Fruit fly (Drosophila melanogaster) whole organism, adult: Measurements from ENCODE around the gene raw.

Experiments used
- CG11617 ChIP-seq: fragments of 200-800 bp; sonication (Bioruptor generic); optimal IDR thresholded peaks from 2 replicates; lab custom pipeline; 2017; ENCODE audit warnings: mild to moderate bottlenecking, missing biosample characterization, missing genetic modification reagents, missing genetic modification characterization
- CG12768 ChIP-seq: fragments of 200-800 bp; sonication (Bioruptor generic); optimal IDR thresholded peaks from 2 replicates; lab custom pipeline; 2017; ENCODE audit warnings: missing biosample characterization, missing genetic modification characterization, mild to moderate bottlenecking, moderate library complexity, missing genetic modification reagents
- CG14711 ChIP-seq: fragments of 200-800 bp; sonication (Bioruptor generic); optimal IDR thresholded peaks from 2 replicates; lab custom pipeline; 2018; ENCODE audit warnings: missing biosample characterization, mild to moderate bottlenecking, missing genetic modification characterization, moderate library complexity
- CG1620 ChIP-seq: fragments of 200-800 bp; sonication (Bioruptor generic); optimal IDR thresholded peaks from 2 replicates; lab custom pipeline; 2016; ENCODE audit warnings: missing biosample characterization, missing genetic modification characterization
- CG33017 ChIP-seq: fragments of 200-800 bp; sonication (Bioruptor generic); optimal IDR thresholded peaks from 2 replicates; lab custom pipeline; 2018; ENCODE audit warnings: missing biosample characterization, mild to moderate bottlenecking, missing genetic modification characterization, moderate library complexity
- CG5204 ChIP-seq: fragments of 200-800 bp; sonication (Bioruptor generic); optimal IDR thresholded peaks from 2 replicates; lab custom pipeline; 2016; ENCODE audit warnings: missing biosample characterization, missing genetic modification characterization
- CG7045 ChIP-seq: fragments of 200-800 bp; sonication (Bioruptor generic); optimal IDR thresholded peaks from 2 replicates; lab custom pipeline; 2017; ENCODE audit warnings: missing biosample characterization, mild to moderate bottlenecking, missing genetic modification characterization
- CG7101 ChIP-seq: fragments of 200-800 bp; sonication (Bioruptor generic); optimal IDR thresholded peaks from 2 replicates; lab custom pipeline; 2018; ENCODE audit warnings: missing biosample characterization, mild to moderate bottlenecking, missing genetic modification characterization, moderate library complexity
- Clk ChIP-seq: fragments of 200-800 bp; sonication (Bioruptor generic); optimal IDR thresholded peaks from 2 replicates; lab custom pipeline; 2017; ENCODE audit warnings: missing biosample characterization, missing genetic modification characterization
- Crg-1 ChIP-seq: fragments of 200-800 bp; sonication (Bioruptor generic); optimal IDR thresholded peaks from 2 replicates; lab custom pipeline; 2016; ENCODE audit warnings: missing biosample characterization, missing genetic modification characterization
- Hr96 ChIP-seq: fragments of 200-800 bp; sonication (Bioruptor generic); optimal IDR thresholded peaks from 2 replicates; lab custom pipeline; 2016; ENCODE audit warnings: missing biosample characterization, missing genetic modification characterization
- Mnt ChIP-seq: fragments of 200-800 bp; sonication (Bioruptor generic); optimal IDR thresholded peaks from 2 replicates; lab custom pipeline; 2016; ENCODE audit warnings: missing biosample characterization, mild to moderate bottlenecking, missing genetic modification characterization
- bab1 ChIP-seq: fragments of 200-800 bp; sonication (Bioruptor generic); optimal IDR thresholded peaks from 3 replicates; lab custom pipeline; 2019; ENCODE audit warnings: missing biosample characterization, mild to moderate bottlenecking, missing genetic modification characterization, moderate library complexity
- cic ChIP-seq: fragments of 200-800 bp; sonication (Bioruptor generic); optimal IDR thresholded peaks from 2 replicates; lab custom pipeline; 2017; ENCODE audit warnings: missing biosample characterization, mild to moderate bottlenecking, missing genetic modification characterization, moderate library complexity
- cnc ChIP-seq, 2 experiments: fragments of >200 bp; optimal IDR thresholded peaks; 2 replicates each; lab custom pipeline; 2017
- kay ChIP-seq: fragments of 200-800 bp; sonication (Bioruptor generic); peaks from one replicate; lab custom pipeline; 2016; ENCODE audit warnings: missing biosample characterization, missing genetic modification characterization, borderline replicate concordance
- ovo ChIP-seq: fragments of 200-800 bp; sonication (Bioruptor generic); optimal IDR thresholded peaks from 2 replicates; lab custom pipeline; 2016; ENCODE audit warnings: missing biosample characterization, missing genetic modification characterization
- pad ChIP-seq: fragments of 200-800 bp; sonication (Bioruptor generic); optimal IDR thresholded peaks from 3 replicates; lab custom pipeline; 2017; ENCODE audit warnings: missing biosample characterization, missing genetic modification characterization, mild to moderate bottlenecking, moderate library complexity, missing genetic modification reagents
- tj ChIP-seq: fragments of 200-800 bp; sonication (Bioruptor generic); optimal IDR thresholded peaks from 3 replicates; lab custom pipeline; 2017; ENCODE audit warnings: missing biosample characterization, mild to moderate bottlenecking, missing genetic modification characterization, moderate library complexity
- toe ChIP-seq: fragments of 200-800 bp; sonication (Bioruptor generic); optimal IDR thresholded peaks from 2 replicates; lab custom pipeline; 2016; ENCODE audit warnings: missing biosample characterization, missing genetic modification characterization

Gene raw

DNA sequence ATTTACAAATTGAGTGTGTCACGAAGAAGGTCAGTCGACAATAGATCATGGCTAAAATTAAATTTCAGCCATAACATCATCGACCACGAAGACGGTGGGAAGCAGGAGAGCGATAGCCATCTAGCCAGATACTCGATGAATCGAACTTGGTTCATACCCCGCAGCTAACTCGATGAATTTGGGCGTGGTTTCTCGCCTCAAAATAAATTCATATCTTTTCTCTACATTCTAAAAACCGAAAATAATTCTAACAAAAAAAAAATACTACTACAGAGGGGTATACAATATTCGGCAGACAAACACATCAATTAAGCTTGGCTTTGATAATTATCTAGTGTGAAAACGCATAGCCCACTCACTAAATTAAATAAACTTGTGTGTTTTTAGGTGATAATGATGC lies 7.8 kb downstream of the raw start:
- no peak for TF ChIP-seq CG11617
- no peak for TF ChIP-seq Crg-1 (GFP tag; lab: Kevin White, UChicago)
- TF ChIP-seq Clk (GFP tag; lab: Kevin White, UChicago): no peak
- no peak for TF ChIP-seq tj (GFP tag; lab: Kevin White, UChicago)
- no peak for TF ChIP-seq cnc (optimal IDR thresholded peaks at IDR 0.05; lab: Kevin White, UChicago)
- TF ChIP-seq ovo: no peak
- TF ChIP-seq toe (GFP tag; lab: Kevin White, UChicago): no peak
- TF ChIP-seq CG12768 (GFP tag; lab: Kevin White, UChicago): no peak
- TF ChIP-seq bab1 (GFP tag; lab: Kevin White, UChicago): no peak
- TF ChIP-seq CG14711 (tag; lab: Kevin White, UChicago): no peak
- no peak for TF ChIP-seq CG7101 (tag; lab: Kevin White, UChicago)
- no peak for TF ChIP-seq CG33017 (tag; lab: Kevin White, UChicago)
- TF ChIP-seq CG5204: no peak
- no peak for TF ChIP-seq CG7045
- no peak for TF ChIP-seq kay (GFP tag; lab: Kevin White, UChicago)
- no peak for TF ChIP-seq CG1620
- TF ChIP-seq cic (GFP tag; lab: Kevin White, UChicago): no peak
- no peak for TF ChIP-seq Hr96 (GFP tag; lab: Kevin White, UChicago)

DNA sequence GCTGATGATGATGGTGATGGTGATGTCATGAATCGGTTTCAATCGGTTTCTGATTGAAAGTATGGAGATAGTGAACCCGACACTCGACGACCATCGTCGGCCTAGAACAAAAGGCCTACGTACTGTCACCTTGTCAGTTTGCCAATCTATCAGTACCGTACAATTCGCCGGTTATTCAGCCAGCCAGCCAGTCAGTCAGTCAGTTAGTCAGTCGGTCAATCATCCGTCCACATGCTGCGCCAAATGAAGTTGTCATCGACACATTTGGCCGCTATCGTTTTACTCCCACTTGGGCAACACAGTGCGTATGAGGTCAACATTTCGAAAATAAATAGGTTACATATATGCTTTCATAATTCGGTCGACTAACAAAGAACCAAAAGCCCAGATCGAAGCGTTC lies 19.4 kb downstream of the raw start:
- TF ChIP-seq cic (GFP tag; lab: Kevin White, UChicago) (no peak), bab1 (GFP tag; lab: Kevin White, UChicago) (no peak), toe (GFP tag; lab: Kevin White, UChicago) (no peak), CG12768 (GFP tag; lab: Kevin White, UChicago) (no peak), Hr96 (GFP tag; lab: Kevin White, UChicago) (no peak), pad (no peak), tj (GFP tag; lab: Kevin White, UChicago) (no peak), CG1620 (no peak), CG33017 (tag; lab: Kevin White, UChicago) (no peak), CG7045 (no peak), ovo (no peak)

DNA sequence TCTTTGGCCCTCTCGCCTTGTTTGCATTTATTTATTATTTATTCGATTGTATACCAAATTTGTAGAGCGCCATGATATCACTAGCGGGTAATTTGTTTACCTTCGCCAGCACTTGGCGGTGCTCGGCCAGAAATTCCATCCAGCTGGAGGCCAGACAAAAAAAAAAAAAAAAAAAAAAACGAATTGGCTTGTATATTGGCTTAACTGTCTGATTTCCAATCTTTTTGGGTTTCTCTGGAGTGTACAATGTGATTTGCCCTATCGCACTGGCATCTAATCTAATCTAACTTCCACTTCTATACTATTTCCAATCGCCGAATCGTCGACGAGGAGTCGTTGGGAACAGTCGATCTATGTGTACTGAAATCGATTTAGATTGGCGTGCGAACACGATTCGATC lies 20.7 kb downstream of the raw start:
- no peak for TF ChIP-seq Clk (GFP tag; lab: Kevin White, UChicago)
- peak; percentile 61 for TF ChIP-seq cic (GFP tag; lab: Kevin White, UChicago)
- TF ChIP-seq kay (GFP tag; lab: Kevin White, UChicago): peak; percentile 30
- TF ChIP-seq CG7101 (tag; lab: Kevin White, UChicago): no peak
- TF ChIP-seq CG33017 (tag; lab: Kevin White, UChicago): no peak

DNA sequence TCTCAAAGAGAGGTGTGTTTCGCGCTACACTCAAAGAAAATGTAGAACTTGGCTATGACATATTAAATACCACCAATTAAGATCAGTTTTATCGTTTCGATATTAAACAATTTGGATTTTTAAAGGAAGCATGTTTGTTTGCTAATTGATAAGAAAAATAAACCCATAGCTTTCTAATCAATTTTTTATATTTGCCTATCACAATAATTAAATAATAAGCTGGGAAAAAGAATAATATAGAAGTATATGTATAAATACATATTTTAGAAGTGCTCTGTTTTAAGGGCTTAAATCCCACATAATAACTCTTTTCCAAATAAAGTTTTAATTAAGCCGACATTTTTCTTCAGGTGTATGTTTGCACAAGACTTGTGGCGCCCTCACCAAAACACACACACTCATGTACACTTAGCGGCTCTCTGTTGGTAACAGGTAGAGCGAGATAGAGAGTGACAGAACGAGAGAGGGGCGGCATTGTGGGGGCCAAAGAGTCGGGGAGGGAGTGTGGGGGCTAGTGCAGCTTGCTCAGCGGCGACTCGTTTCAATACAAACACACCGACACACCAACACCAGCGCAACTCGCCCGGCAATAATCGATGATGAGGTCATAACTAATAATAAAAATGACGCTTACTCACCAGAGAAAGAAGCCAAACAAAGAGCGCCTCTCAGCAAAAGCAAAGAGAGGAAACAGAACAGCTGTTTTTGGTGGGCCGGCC lies 22.7 kb downstream of the raw start:
- TF ChIP-seq CG14711 (tag; lab: Kevin White, UChicago) (peak; percentile 78), Clk (GFP tag; lab: Kevin White, UChicago) (peak; percentile 67), toe (GFP tag; lab: Kevin White, UChicago) (peak; percentile 77), Hr96 (GFP tag; lab: Kevin White, UChicago) (peak; percentile 48), Mnt (GFP tag; lab: Kevin White, UChicago) (peak; percentile 71), CG33017 (tag; lab: Kevin White, UChicago) (peak; percentile 86), pad (peak; percentile 73), CG7101 (tag; lab: Kevin White, UChicago) (peak; percentile 89), CG1620 (peak; percentile 61), tj (GFP tag; lab: Kevin White, UChicago) (peak; percentile 79), cic (GFP tag; lab: Kevin White, UChicago) (peak; percentile 59), CG12768 (GFP tag; lab: Kevin White, UChicago) (peak; percentile 78), bab1 (GFP tag; lab: Kevin White, UChicago) (peak; percentile 79), CG11617 (peak; percentile 96), ovo (peak; percentile 13), cnc (optimal IDR thresholded peaks at IDR 0.05; lab: Kevin White, UChicago) (no peak), CG5204 (peak; percentile 87), kay (GFP tag; lab: Kevin White, UChicago) (peak; percentile 70), Crg-1 (GFP tag; lab: Kevin White, UChicago) (peak; percentile 49), CG7045 (peak; percentile 94)

DNA sequence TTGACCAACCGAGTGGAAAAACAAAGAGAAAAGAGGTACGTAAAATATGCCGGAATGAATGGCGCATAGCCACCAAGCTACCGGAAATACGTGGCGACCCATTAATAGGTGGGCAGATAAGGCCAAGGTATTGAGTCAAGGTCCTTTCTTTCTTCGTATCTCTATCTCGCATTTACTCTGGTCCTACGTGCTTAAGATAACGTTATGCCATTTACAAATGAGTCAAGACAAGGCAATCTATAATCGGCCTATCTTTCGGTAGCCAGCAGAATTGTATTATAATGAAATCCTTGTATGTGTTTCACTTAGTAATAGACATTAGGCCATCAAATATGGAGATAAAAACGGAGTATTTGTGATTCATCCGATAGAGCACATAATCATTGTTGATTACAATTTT lies 24.1 kb downstream of the raw start:
- no peak for TF ChIP-seq CG14711 (tag; lab: Kevin White, UChicago)
- no peak for TF ChIP-seq CG33017 (tag; lab: Kevin White, UChicago)
- TF ChIP-seq CG5204: no peak
- no peak for TF ChIP-seq Crg-1 (GFP tag; lab: Kevin White, UChicago)
- no peak for TF ChIP-seq cic (GFP tag; lab: Kevin White, UChicago)
- no peak for TF ChIP-seq toe (GFP tag; lab: Kevin White, UChicago)
- TF ChIP-seq cnc (optimal IDR thresholded peaks at IDR 0.05; lab: Kevin White, UChicago): no peak
- no peak for TF ChIP-seq CG7045

DNA sequence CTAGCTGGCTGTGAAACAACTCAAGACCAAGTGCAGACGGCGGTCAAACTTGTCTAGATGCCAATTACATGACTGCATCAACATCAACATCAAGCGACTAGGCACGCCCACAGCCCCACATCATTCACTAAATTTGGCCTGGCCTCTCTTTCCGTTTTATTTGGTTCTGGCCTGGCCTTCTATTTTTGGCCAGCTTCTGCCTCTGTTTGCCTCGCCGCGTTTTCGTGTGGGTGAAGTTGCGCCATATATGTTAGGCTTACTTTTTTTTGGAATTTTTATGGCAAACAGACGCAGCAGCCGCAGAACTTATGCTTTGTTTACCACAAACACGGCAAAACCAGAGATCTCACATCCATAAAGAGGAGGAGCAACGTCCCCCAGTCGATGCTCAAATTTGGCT lies 25.0 kb downstream of the raw start:
- TF ChIP-seq toe (GFP tag; lab: Kevin White, UChicago): no peak
- no peak for TF ChIP-seq cnc (optimal IDR thresholded peaks at IDR 0.05; lab: Kevin White, UChicago)
- TF ChIP-seq cic (GFP tag; lab: Kevin White, UChicago): no peak
- TF ChIP-seq CG7045: no peak
- no peak for TF ChIP-seq CG33017 (tag; lab: Kevin White, UChicago)
- peak; percentile 25 for TF ChIP-seq kay (GFP tag; lab: Kevin White, UChicago)
